Worm (Caenorhabditis elegans) whole organism, mixed stage, embryonic: Measurements from ENCODE around the gene gid-8.

Experiments used
- blmp-1 ChIP-seq: fragments of 150-350 bp; optimal IDR thresholded peaks from 2 replicates; lab custom pipeline; 2014; ENCODE audit warnings: missing biosample characterization, missing genetic modification characterization
- mep-1 ChIP-seq: fragments of 150-350 bp; optimal IDR thresholded peaks from 2 replicates; lab custom pipeline; 2017; ENCODE audit warnings: missing biosample characterization, missing genetic modification reagents, missing genetic modification characterization, inconsistent platforms
- nhr-237 ChIP-seq: fragments of 150-350 bp; optimal IDR thresholded peaks from 2 replicates; lab custom pipeline; 2014; ENCODE audit warnings: missing biosample characterization, missing genetic modification characterization
- unc-39 ChIP-seq: fragments of 150-350 bp; optimal IDR thresholded peaks from 2 replicates; lab custom pipeline; 2014; ENCODE audit warnings: missing biosample characterization, missing genetic modification characterization
- ztf-11 ChIP-seq: fragments of 150-350 bp; optimal IDR thresholded peaks from 2 replicates; lab custom pipeline; 2014; ENCODE audit warnings: missing biosample characterization, missing genetic modification characterization

- TF ChIP-seq unc-39 (tag; lab: Kevin White, UChicago) = no peak
- TF ChIP-seq ztf-11 (tag; lab: Kevin White, UChicago) = no peak
- TF ChIP-seq mep-1 (tag; lab: Kevin White, UChicago) = no peak
- no peak for TF ChIP-seq nhr-237 (tag; lab: Kevin White, UChicago)
- no peak for TF ChIP-seq blmp-1 (tag; lab: Kevin White, UChicago)
These were observed 12.3 kb upstream of the gid-8 start for ce11 chrV:1455280-1455679.
